Fruit fly (Drosophila melanogaster) whole organism, embryonic: ENCODE data around the gene Spn28B.

ENCODE experiments used
- Adf1 ChIP-seq: fragments of 200-800 bp; sonication (Bioruptor generic); IDR thresholded peaks from 2 replicates; pipeline ENCODE4 v1.3.6; 2022; ENCODE audit warnings: missing biosample characterization, missing genetic modification characterization
- Antp ChIP-seq: fragments of 200-800 bp; sonication (Bioruptor generic); optimal IDR thresholded peaks from 3 replicates; lab custom pipeline; 2016; ENCODE audit warnings: missing biosample characterization, missing genetic modification characterization
- Bdp1 ChIP-seq: fragments of 200-800 bp; sonication (Bioruptor generic); optimal IDR thresholded peaks from 3 replicates; lab custom pipeline; 2016; ENCODE audit warnings: missing biosample characterization, missing genetic modification characterization
- CG10366 ChIP-seq: fragments of 200-800 bp; sonication (Bioruptor generic); IDR thresholded peaks from 2 replicates; pipeline ENCODE4 v1.3.6; 2022; ENCODE audit warnings: missing biosample characterization, missing genetic modification characterization
- CG11398 ChIP-seq: fragments of 200-800 bp; sonication (Bioruptor generic); optimal IDR thresholded peaks from 2 replicates; lab custom pipeline; 2016; ENCODE audit warnings: missing biosample characterization, missing genetic modification characterization
- CG12236 ChIP-seq: fragments of 200-800 bp; sonication (Bioruptor generic); optimal IDR thresholded peaks from 2 replicates; lab custom pipeline; 2016; ENCODE audit warnings: missing biosample characterization, missing genetic modification characterization
- CG12769 ChIP-seq: fragments of 200-800 bp; sonication (Bioruptor generic); optimal IDR thresholded peaks from 2 replicates; lab custom pipeline; 2019; ENCODE audit warnings: missing biosample characterization, mild to moderate bottlenecking, missing genetic modification characterization, moderate library complexity
- CG13123 ChIP-seq: fragments of 200-800 bp; sonication (Bioruptor generic); optimal IDR thresholded peaks from 2 replicates; lab custom pipeline; 2016; ENCODE audit warnings: missing biosample characterization, missing genetic modification characterization
- CG14667 ChIP-seq: fragments of 200-800 bp; sonication (Bioruptor generic); IDR thresholded peaks from 2 replicates; pipeline ENCODE4 v1.3.6; 2022; ENCODE audit warnings: missing biosample characterization, missing genetic modification characterization
- CG15011 ChIP-seq: fragments of 200-800 bp; sonication (Bioruptor generic); optimal IDR thresholded peaks from 3 replicates; lab custom pipeline; 2018; ENCODE audit warnings: missing biosample characterization, mild to moderate bottlenecking, missing genetic modification characterization
- CG15479 ChIP-seq: fragments of 200-800 bp; sonication (Bioruptor generic); optimal IDR thresholded peaks from 3 replicates; lab custom pipeline; 2019; ENCODE audit warnings: missing biosample characterization, mild to moderate bottlenecking, missing genetic modification characterization, moderate library complexity
- CG15696 ChIP-seq: fragments of 200-800 bp; sonication (Bioruptor generic); optimal IDR thresholded peaks from 2 replicates; lab custom pipeline; 2019; ENCODE audit warnings: missing biosample characterization, mild to moderate bottlenecking, missing genetic modification characterization, moderate library complexity
- CG18011 ChIP-seq: fragments of 200-800 bp; sonication (Bioruptor generic); optimal IDR thresholded peaks from 2 replicates; lab custom pipeline; 2017; ENCODE audit warnings: missing biosample characterization, missing genetic modification characterization, mild to moderate bottlenecking, moderate library complexity, missing genotype
- CG2116 ChIP-seq: fragments of 200-800 bp; sonication (Bioruptor generic); optimal IDR thresholded peaks from 3 replicates; lab custom pipeline; 2018; ENCODE audit warnings: missing biosample characterization, mild to moderate bottlenecking, missing genetic modification characterization
- CG2678 ChIP-seq: fragments of 200-800 bp; sonication (Bioruptor generic); optimal IDR thresholded peaks from 3 replicates; lab custom pipeline; 2019; ENCODE audit warnings: missing biosample characterization, mild to moderate bottlenecking, missing genetic modification characterization, moderate library complexity
- CG2875 ChIP-seq: fragments of 200-800 bp; sonication (Bioruptor generic); optimal IDR thresholded peaks from 2 replicates; lab custom pipeline; 2017; ENCODE audit warnings: missing biosample characterization, mild to moderate bottlenecking, missing genetic modification characterization, missing genetic modification reagents
- CG30431 ChIP-seq: fragments of 200-800 bp; sonication (Bioruptor generic); optimal IDR thresholded peaks from 2 replicates; lab custom pipeline; 2017; ENCODE audit warnings: missing biosample characterization, missing genetic modification characterization
- CG32772 ChIP-seq: fragments of 200-800 bp; sonication (Bioruptor generic); IDR thresholded peaks from 2 replicates; pipeline ENCODE4 v1.3.6; 2022; ENCODE audit warnings: missing biosample characterization, missing genetic modification characterization
- CG3281 ChIP-seq: fragments of 200-800 bp; sonication (Bioruptor generic); optimal IDR thresholded peaks from 3 replicates; lab custom pipeline; 2017; ENCODE audit warnings: missing biosample characterization, mild to moderate bottlenecking, missing genetic modification characterization
- CG3847 ChIP-seq: fragments of 200-800 bp; sonication (Bioruptor generic); IDR thresholded peaks from 2 replicates; pipeline ENCODE4 v1.3.6; 2022; ENCODE audit warnings: missing biosample characterization, missing genetic modification characterization
- CG4282 ChIP-seq: fragments of 200-800 bp; sonication (Bioruptor generic); optimal IDR thresholded peaks from 2 replicates; lab custom pipeline; 2016; ENCODE audit warnings: missing biosample characterization, missing genetic modification characterization
- CG9215 ChIP-seq: fragments of 200-800 bp; sonication (Bioruptor generic); IDR thresholded peaks from 2 replicates; pipeline ENCODE4 v1.3.6; 2022; ENCODE audit warnings: missing biosample characterization, missing genetic modification characterization
- CkIIα-i1 ChIP-seq: fragments of 200-800 bp; sonication (Bioruptor generic); IDR thresholded peaks from 2 replicates; pipeline ENCODE4 v1.3.6; 2022; ENCODE audit warnings: missing biosample characterization, missing genetic modification characterization
- CrebB ChIP-seq: fragments of 200-800 bp; sonication (Bioruptor generic); optimal IDR thresholded peaks from 3 replicates; lab custom pipeline; 2018; ENCODE audit warnings: missing biosample characterization, mild to moderate bottlenecking, missing genetic modification characterization
- Dad ChIP-seq: fragments of 200-800 bp; sonication (Bioruptor generic); optimal IDR thresholded peaks from 3 replicates; lab custom pipeline; 2016; ENCODE audit warnings: missing biosample characterization, missing genetic modification characterization
- Doc2 ChIP-seq: fragments of 200-800 bp; sonication (Bioruptor generic); IDR thresholded peaks from 2 replicates; pipeline ENCODE4 v1.3.6; 2022; ENCODE audit warnings: missing biosample characterization, missing genetic modification characterization
- Dp ChIP-seq: fragments of 200-800 bp; sonication (Bioruptor generic); optimal IDR thresholded peaks from 2 replicates; lab custom pipeline; 2018; ENCODE audit warnings: missing biosample characterization, mild to moderate bottlenecking, missing genetic modification characterization, moderate library complexity
- Ets97D ChIP-seq: fragments of 200-800 bp; sonication (Bioruptor generic); optimal IDR thresholded peaks from 3 replicates; lab custom pipeline; 2016; ENCODE audit warnings: missing biosample characterization, missing genetic modification characterization
- HLH54F ChIP-seq: fragments of 200-800 bp; sonication (Bioruptor generic); optimal IDR thresholded peaks from 3 replicates; lab custom pipeline; 2016; ENCODE audit warnings: missing biosample characterization, missing genetic modification characterization
- Med ChIP-seq: fragments of 200-800 bp; sonication (Bioruptor generic); peaks from one replicate; lab custom pipeline; 2016; ENCODE audit warnings: missing biosample characterization, missing genetic modification characterization, mild to moderate bottlenecking, inconsistent platforms, moderate library complexity
- NC2β ChIP-seq: fragments of 200-800 bp; sonication (Bioruptor generic); optimal IDR thresholded peaks from 2 replicates; lab custom pipeline; 2016; ENCODE audit warnings: missing biosample characterization, missing genetic modification characterization
- Rfx ChIP-seq: fragments of 200-800 bp; sonication (Bioruptor generic); IDR thresholded peaks from 2 replicates; pipeline ENCODE4 v1.3.6; 2022; ENCODE audit warnings: missing biosample characterization, missing genetic modification characterization
- Scr ChIP-seq: fragments of 200-800 bp; sonication (Bioruptor generic); IDR thresholded peaks from 2 replicates; pipeline ENCODE4 v1.3.6; 2022; ENCODE audit warnings: missing biosample characterization, missing genetic modification characterization; ENCODE audit not compliant: partially characterized antibody
- TFAM ChIP-seq: fragments of 200-800 bp; sonication (Bioruptor generic); optimal IDR thresholded peaks from 2 replicates; lab custom pipeline; 2017; ENCODE audit warnings: missing biosample characterization, missing genetic modification characterization, inconsistent platforms
- chif ChIP-seq, 2 experiments: fragments of 200-800 bp; sonication (Bioruptor generic); optimal IDR thresholded peaks; 3 replicates each; lab custom pipeline; 2016; ENCODE audit warnings: missing biosample characterization in 2 of 2, missing genetic modification characterization in 2 of 2
- dpn ChIP-seq, 2 experiments: fragments of 200-800 bp; sonication (Bioruptor generic); optimal IDR thresholded peaks; 3 replicates each; lab custom pipeline; 2016; ENCODE audit warnings: missing biosample characterization in 2 of 2, missing genetic modification characterization in 2 of 2
- eve ChIP-seq, 2 experiments: fragments of >200 bp; optimal IDR thresholded peaks; 2 replicates each; lab custom pipeline; 2017; ENCODE audit warnings: missing biosample characterization in 2 of 2, missing genetic modification characterization in 2 of 2
- gt ChIP-seq: fragments of 200-800 bp; sonication (Bioruptor generic); IDR thresholded peaks from 2 replicates; pipeline ENCODE4 v1.3.6; 2022; ENCODE audit warnings: missing biosample characterization, missing genetic modification characterization
- hbn ChIP-seq: fragments of 200-800 bp; sonication (Bioruptor generic); IDR thresholded peaks from 2 replicates; pipeline ENCODE4 v1.3.6; 2022; ENCODE audit warnings: missing biosample characterization, missing genetic modification characterization; ENCODE audit not compliant: partially characterized antibody
- kah ChIP-seq: fragments of 200-800 bp; sonication (Bioruptor generic); optimal IDR thresholded peaks from 2 replicates; lab custom pipeline; 2018; ENCODE audit warnings: missing biosample characterization, mild to moderate bottlenecking, missing genetic modification characterization
- maf-S ChIP-seq: fragments of 200-800 bp; sonication (Bioruptor generic); optimal IDR thresholded peaks from 2 replicates; lab custom pipeline; 2016; ENCODE audit warnings: missing biosample characterization, missing genetic modification characterization
- nau ChIP-seq: fragments of 200-800 bp; sonication (Bioruptor generic); optimal IDR thresholded peaks from 3 replicates; lab custom pipeline; 2017; ENCODE audit warnings: missing biosample characterization, mild to moderate bottlenecking, missing genetic modification characterization, missing genetic modification reagents
- pan ChIP-seq, 4 experiments: fragments of >200 bp in 3 of 4; fragments of 200-800 bp in 1 of 4; sonication (Bioruptor generic) in 1 of 4; optimal IDR thresholded peaks in 3 of 4; IDR thresholded peaks in 1 of 4; 2 replicates each; pipeline versions ENCODE4 v1.3.6 to Lab custom; 2017 to 2022; ENCODE audit warnings: missing biosample characterization in 2 of 4, missing genetic modification characterization in 2 of 4, mixed read lengths in 1 of 4
- pnt ChIP-seq: fragments of 200-800 bp; sonication (Bioruptor generic); optimal IDR thresholded peaks from 3 replicates; lab custom pipeline; 2016; ENCODE audit warnings: missing biosample characterization, missing genetic modification characterization
- slou ChIP-seq: fragments of 200-800 bp; sonication (Bioruptor generic); optimal IDR thresholded peaks from 3 replicates; lab custom pipeline; 2016; ENCODE audit warnings: missing biosample characterization, missing genetic modification characterization
- tll ChIP-seq, 2 experiments: fragments of 200-800 bp in 1 of 2; fragments of >200 bp in 1 of 2; sonication (Bioruptor generic) in 1 of 2; optimal IDR thresholded peaks; 2 replicates each; lab custom pipeline; 2017 to 2019; ENCODE audit warnings: missing biosample characterization in 2 of 2, missing genetic modification characterization in 2 of 2, mild to moderate bottlenecking in 1 of 2, moderate library complexity in 1 of 2
- trem ChIP-seq: fragments of 200-800 bp; optimal IDR thresholded peaks from 3 replicates; lab custom pipeline; 2019; ENCODE audit warnings: missing biosample characterization, mild to moderate bottlenecking, missing genetic modification characterization, moderate library complexity
- vnd ChIP-seq: fragments of 200-800 bp; sonication (Bioruptor generic); IDR thresholded peaks from 3 replicates; pipeline ENCODE4 v1.3.6; 2022; ENCODE audit warnings: missing biosample characterization, missing genetic modification characterization; ENCODE audit not compliant: partially characterized antibody
- vvl ChIP-seq: fragments of 200-800 bp; sonication (Bioruptor generic); IDR thresholded peaks from 2 replicates; pipeline ENCODE4 v1.3.6; 2022; ENCODE audit warnings: missing biosample characterization, missing genetic modification characterization
- wdn ChIP-seq: fragments of 200-800 bp; sonication (Bioruptor generic); IDR thresholded peaks from 2 replicates; pipeline ENCODE4 v1.3.6; 2022; ENCODE audit warnings: missing biosample characterization, missing genetic modification characterization

Spn28B gene

dm6 chr2L:7564856-7565255 is 16.9 kb upstream of the Spn28B start (continued):
- TF ChIP-seq CG3847 (GFP tag; lab: Robert Waterston, UW) = peak; percentile 22; the same call in 1 of the 2 replicates
- TF ChIP-seq pan (optimal IDR thresholded peaks at IDR 0.05; lab: Kevin White, UChicago) = no peak
- TF ChIP-seq pan (GFP tag; optimal IDR thresholded peaks at IDR 0.05 in 1 of 2, IDR thresholded peaks at IDR 0.05 in 1 of 2) = peak in 1 of 2 experiments; percentile 64
- peak; percentile 75 for TF ChIP-seq NC2β (GFP tag; lab: Kevin White, UChicago)
- peak; percentile 50 for TF ChIP-seq maf-S (GFP tag; lab: Kevin White, UChicago)
- TF ChIP-seq CG32772 = peak; percentile 64
- peak; percentile 63 for TF ChIP-seq CG15696
- TF ChIP-seq CG3281 (GFP tag; lab: Kevin White, UChicago) = peak; percentile 38
- peak; percentile 62 for TF ChIP-seq CG12236 (GFP tag; lab: Kevin White, UChicago)
- TF ChIP-seq nau = peak; percentile 13
- TF ChIP-seq dpn (GFP tag; optimal IDR thresholded peaks at IDR 0.05; lab: Kevin White, UChicago) = peak; percentile 74 to 79
- TF ChIP-seq CG18011 (GFP tag; lab: Kevin White, UChicago) = peak; percentile 32
- TF ChIP-seq Rfx = peak; percentile 63
- peak; percentile 77 for TF ChIP-seq Dad (GFP tag; lab: Kevin White, UChicago)
- no peak for TF ChIP-seq Doc2 (GFP tag; lab: Robert Waterston, UW)
- TF ChIP-seq Bdp1 (GFP tag; lab: Kevin White, UChicago) = peak; percentile 37
- TF ChIP-seq CrebB (tag; lab: Kevin White, UChicago) = no peak
- TF ChIP-seq CG15479 = no peak
- peak; percentile 66 for TF ChIP-seq CG2875
- peak; percentile 30 for TF ChIP-seq kah (GFP tag; lab: Kevin White, UChicago)
- no peak for TF ChIP-seq tll (GFP tag; optimal IDR thresholded peaks at IDR 0.05; lab: Kevin White, UChicago)
- TF ChIP-seq wdn = 0 out of 2 replicates have a peak, but pooled peaks have one; percentile 16
- TF ChIP-seq Antp (GFP tag; lab: Kevin White, UChicago) = peak; percentile 84
- TF ChIP-seq trem (tag; lab: Kevin White, UChicago) = peak; percentile 51
- TF ChIP-seq Med (GFP tag; lab: Kevin White, UChicago) = peak; percentile 96
- no peak for TF ChIP-seq CG12769
- TF ChIP-seq chif (GFP tag; optimal IDR thresholded peaks at IDR 0.05; lab: Kevin White, UChicago) = peak; percentile 74 to 86
- no peak for TF ChIP-seq Dp
- TF ChIP-seq vnd (GFP tag; lab: Robert Waterston, UW) = no peak
- TF ChIP-seq CG30431 (GFP tag; lab: Kevin White, UChicago) = peak; percentile 83
- peak; percentile 28 for TF ChIP-seq vvl (GFP tag; lab: Robert Waterston, UW)
- TF ChIP-seq CG10366 = peak; percentile 79
- TF ChIP-seq CG9215 (GFP tag; lab: Robert Waterston, UW) = no peak
- TF ChIP-seq TFAM (GFP tag; lab: Kevin White, UChicago) = no peak
- peak; percentile 27 for TF ChIP-seq CG2116 (GFP tag; lab: Kevin White, UChicago)
- TF ChIP-seq Scr = no peak
- peak; percentile 74 for TF ChIP-seq pnt
- TF ChIP-seq CG13123 = peak; percentile 70
- TF ChIP-seq slou = peak; percentile 38
- TF ChIP-seq CG2678 (tag; lab: Kevin White, UChicago) = peak; percentile 62
- peak in 1 of 2 experiments; percentile 39 for TF ChIP-seq eve (GFP tag; optimal IDR thresholded peaks at IDR 0.05; lab: Kevin White, UChicago)
- TF ChIP-seq CG14667 (GFP tag; lab: Robert Waterston, UW) = peak; percentile 36
- no peak for TF ChIP-seq Adf1 (GFP tag; lab: Robert Waterston, UW)
- no peak for TF ChIP-seq gt (GFP tag; lab: Robert Waterston, UW)
- no peak for TF ChIP-seq CkIIα-i1
- TF ChIP-seq CG11398 (GFP tag; lab: Kevin White, UChicago) = peak; percentile 30
- no peak for TF ChIP-seq hbn (GFP tag; lab: Robert Waterston, UW)
- peak; percentile 28 for TF ChIP-seq Ets97D (GFP tag; lab: Kevin White, UChicago)
- peak; percentile 6 for TF ChIP-seq CG15011 (GFP tag; lab: Kevin White, UChicago)
- TF ChIP-seq CG4282 (GFP tag; lab: Kevin White, UChicago) = peak; percentile 14
- peak; percentile 64 for TF ChIP-seq HLH54F
